Worm (Caenorhabditis elegans): ENCODE results near the gene mdt-22.
A peak's percentile ranks its signal among the peaks of the same experiment; 100 is the strongest.

The mdt-22 gene

DNA sequence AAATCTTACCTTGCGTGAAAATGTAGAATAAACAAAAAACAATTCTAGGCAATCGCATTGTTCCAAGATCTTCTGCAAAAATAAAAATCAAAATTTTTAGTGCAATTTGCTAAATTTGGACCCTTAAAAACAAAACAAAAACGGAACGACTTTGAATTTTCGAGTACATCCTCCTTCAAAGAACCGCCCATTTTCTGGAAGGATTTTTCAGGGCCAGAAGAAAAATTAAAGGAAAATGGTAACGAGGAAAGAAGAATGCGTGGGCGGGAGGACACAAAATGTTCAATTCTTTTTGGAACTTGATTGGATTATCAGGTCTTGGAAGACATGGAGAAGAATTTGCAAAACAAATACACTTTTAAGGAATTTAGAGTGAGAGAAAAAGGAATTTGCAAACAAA lies 29.9 kb upstream of the mdt-22 start, which contains the start of gene F54B3.4:
Gene F54B3.4 (minus strand): TSS at position 101 of the 400 bp plus-strand sequence.
- TF ChIP-seq C38D4.7 (GFP tag; optimal IDR thresholded peaks at IDR 0.05) (no peak), nfya-1 (tag; optimal IDR thresholded peaks at IDR 0.05) (no peak), T23F11.4 (GFP tag; optimal IDR thresholded peaks at IDR 0.05) (no peak), lim-6 (tag; optimal IDR thresholded peaks at IDR 0.05) (no peak), eyg-1 (tag; optimal IDR thresholded peaks at IDR 0.05) (no peak), Y22D7AL.16 (tag; optimal IDR thresholded peaks at IDR 0.05) (no peak)

DNA sequence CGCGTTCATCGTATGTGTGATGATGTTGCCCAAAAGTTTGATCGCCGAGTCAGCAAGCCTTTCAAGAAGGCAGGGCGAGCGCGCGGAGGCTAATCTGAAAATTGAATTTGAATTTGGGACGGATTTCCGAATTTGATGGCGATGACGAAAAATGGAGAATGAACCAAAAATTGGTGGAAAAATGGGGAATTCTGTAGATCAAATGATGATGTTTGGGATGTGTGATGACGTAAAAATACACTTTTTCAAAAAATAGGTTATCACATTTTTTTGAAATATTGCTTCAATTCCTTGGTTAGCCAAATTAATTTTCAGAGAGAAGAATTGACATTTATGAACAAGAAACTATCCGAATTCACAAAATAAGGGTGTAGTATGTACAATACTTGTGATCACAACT lies 21.5 kb upstream of the mdt-22 start, which contains the start of gene ZK971.1:
Gene ZK971.1 (minus strand): TSS at position 101 of the 400 bp plus-strand sequence.
- TF ChIP-seq unc-55 (GFP tag; optimal IDR thresholded peaks at IDR 0.05) (no peak), eyg-1 (tag; optimal IDR thresholded peaks at IDR 0.05) (no peak), ceh-34 (tag; optimal IDR thresholded peaks at IDR 0.05) (no peak), odd-2 (tag; optimal IDR thresholded peaks at IDR 0.05) (no peak), fax-1 (tag; optimal IDR thresholded peaks at IDR 0.05) (no peak), tbx-2 (tag; optimal IDR thresholded peaks at IDR 0.05) (no peak), unc-42 (tag; optimal IDR thresholded peaks at IDR 0.05) (peak; percentile 19)

DNA sequence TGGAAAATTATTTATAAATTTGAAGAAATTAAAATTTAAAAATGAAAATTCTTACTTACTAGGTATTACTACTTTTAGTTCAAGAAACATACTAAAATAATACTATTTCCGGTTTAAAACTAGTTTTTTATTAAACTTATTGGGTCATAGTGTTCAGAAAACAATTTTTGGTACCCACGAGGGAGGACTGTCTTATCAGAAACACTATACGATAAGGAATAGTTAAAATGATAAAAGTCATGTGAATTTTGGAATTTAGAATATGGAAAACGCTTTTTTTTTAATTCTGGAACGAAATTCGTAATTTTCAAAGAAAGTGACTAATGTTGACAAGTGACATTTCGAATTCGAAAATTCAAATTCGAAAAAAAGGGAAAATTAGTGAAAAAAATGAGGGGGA lies 19.3 kb upstream of the mdt-22 start:
- TF ChIP-seq dve-1 (tag; optimal IDR thresholded peaks at IDR 0.05) (no peak), unc-3 (GFP tag; conservative IDR thresholded peaks at IDR 0.05) (no peak), unc-3 (tag; optimal IDR thresholded peaks at IDR 0.05) (no peak), nfya-1 (tag; optimal IDR thresholded peaks at IDR 0.05) (no peak), sox-2 (GFP tag; IDR thresholded peaks at IDR 0.05) (no peak), elt-4 (tag; optimal IDR thresholded peaks at IDR 0.05) (no peak), tbx-2 (tag; optimal IDR thresholded peaks at IDR 0.05) (no peak), ceh-31 (tag; optimal IDR thresholded peaks at IDR 0.05) (no peak), sdc-2 (tag; optimal IDR thresholded peaks at IDR 0.05) (no peak), fkh-10 (GFP tag; optimal IDR thresholded peaks at IDR 0.05) (no peak), pha-4 (tag; optimal IDR thresholded peaks at IDR 0.05) (no peak), pqm-1 (tag; optimal IDR thresholded peaks at IDR 0.05) (no peak), elt-2 (tag; optimal IDR thresholded peaks at IDR 0.05) (no peak), unc-55 (GFP tag; optimal IDR thresholded peaks at IDR 0.05) (no peak), K09A11.1 (tag; optimal IDR thresholded peaks at IDR 0.05; ENCODE audit: insufficient read depth) (no peak), ceh-2 (tag; optimal IDR thresholded peaks at IDR 0.05) (no peak), nhr-232 (tag; optimal IDR thresholded peaks at IDR 0.05) (no peak)

DNA sequence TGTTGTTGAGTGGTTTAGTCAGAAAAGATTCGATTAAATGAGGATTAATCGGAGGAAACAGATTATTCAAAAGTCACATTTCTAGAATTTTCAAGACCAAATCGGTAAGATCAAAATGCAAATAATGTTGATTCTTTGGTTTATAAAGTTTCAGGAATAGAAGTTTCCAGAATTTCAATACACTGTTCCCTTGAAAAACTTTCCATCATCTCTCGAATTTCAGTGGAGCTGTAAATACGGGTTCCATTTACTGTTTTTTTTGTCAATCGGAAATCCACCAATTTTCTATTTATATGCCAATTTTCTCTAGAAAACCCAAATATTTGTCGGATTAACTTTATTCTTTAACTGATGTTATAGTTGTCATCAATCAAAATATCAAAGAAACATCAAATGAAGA lies 17.9 kb upstream of the mdt-22 start:
- no peak for TF ChIP-seq ceh-19 (GFP tag; optimal IDR thresholded peaks at IDR 0.05)
- no peak for TF ChIP-seq dve-1 (tag; optimal IDR thresholded peaks at IDR 0.05)
- no peak for TF ChIP-seq ceh-22 (tag; optimal IDR thresholded peaks at IDR 0.05)
- TF ChIP-seq ttx-3 (tag; optimal IDR thresholded peaks at IDR 0.05) = no peak
- no peak for TF ChIP-seq fkh-10 (GFP tag; optimal IDR thresholded peaks at IDR 0.05)
- no peak for TF ChIP-seq C38D4.7 (GFP tag; optimal IDR thresholded peaks at IDR 0.05)
- TF ChIP-seq T23F11.4 (GFP tag; optimal IDR thresholded peaks at IDR 0.05) = no peak
- no peak for TF ChIP-seq pag-3 (tag; optimal IDR thresholded peaks at IDR 0.05; ENCODE audit: borderline replicate concordance)
- no peak for TF ChIP-seq madf-2 (tag; optimal IDR thresholded peaks at IDR 0.05)
- no peak for TF ChIP-seq mec-3 (tag; optimal IDR thresholded peaks at IDR 0.05; ENCODE audit: borderline replicate concordance)
- TF ChIP-seq ceh-30 (tag; optimal IDR thresholded peaks at IDR 0.05) = no peak
- TF ChIP-seq zip-5 (tag; optimal IDR thresholded peaks at IDR 0.05) = no peak
- no peak for TF ChIP-seq ceh-34 (tag; optimal IDR thresholded peaks at IDR 0.05)
- no peak for TF ChIP-seq Y22D7AL.16 (tag; optimal IDR thresholded peaks at IDR 0.05)
- no peak for TF ChIP-seq sox-4 (tag; optimal IDR thresholded peaks at IDR 0.05)
- TF ChIP-seq odd-2 (tag; optimal IDR thresholded peaks at IDR 0.05) = no peak
- TF ChIP-seq ceh-14 (tag; optimal IDR thresholded peaks at IDR 0.05) = no peak
- no peak for TF ChIP-seq hlh-30 (tag; optimal IDR thresholded peaks at IDR 0.05; ENCODE audit: insufficient read depth)

Data from whole organism, late embryonic.